Fruit fly (Drosophila melanogaster): Measurements from ENCODE around the gene MME1.

- TF ChIP-seq pan (optimal IDR thresholded peaks at IDR 0.05) (no peak), psq (optimal IDR thresholded peaks at IDR 0.05) (no peak), CG8478 (optimal IDR thresholded peaks at IDR 0.05) (no peak), usp (GFP tag; optimal IDR thresholded peaks at IDR 0.05) (no peak), EcR (GFP tag; optimal IDR thresholded peaks at IDR 0.05) (no peak), Dll (optimal IDR thresholded peaks at IDR 0.05) (no peak)
These were observed 1.0 kb upstream of the MME1 start for dm6 chr2L:7026308-7026707.
